Worm (Caenorhabditis elegans): ENCODE results near the gene srbc-49.

DNA sequence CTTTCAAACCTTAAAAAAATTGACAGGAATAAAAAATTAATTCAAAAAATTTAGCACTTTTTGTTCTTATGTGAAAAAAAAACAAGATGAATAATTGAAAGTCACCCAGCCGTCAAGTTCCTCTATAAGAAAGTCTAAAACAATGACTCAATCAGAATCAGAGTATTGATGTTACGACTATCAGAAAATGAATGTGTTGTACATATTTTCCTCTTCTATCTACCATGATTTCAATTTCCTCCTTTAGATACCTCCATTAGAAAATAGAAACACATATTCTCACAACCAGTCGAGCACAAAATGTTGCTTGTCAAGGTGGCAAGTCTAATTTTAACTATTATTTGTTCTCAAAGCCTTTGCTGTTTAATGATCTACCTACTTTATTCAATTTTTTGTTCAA lies 1.5 kb upstream of the srbc-49 start, which contains the start of gene srbc-48:
- TF ChIP-seq fos-1 (tag; optimal IDR thresholded peaks at IDR 0.05) = no peak
- TF ChIP-seq mbf-1 (tag; optimal IDR thresholded peaks at IDR 0.05) = no peak
- TF ChIP-seq sem-4 (tag; optimal IDR thresholded peaks at IDR 0.05) = no peak
- no peak for TF ChIP-seq ceh-82 (tag; optimal IDR thresholded peaks at IDR 0.05)
- no peak for TF ChIP-seq Y55F3AM.14 (GFP tag; optimal IDR thresholded peaks at IDR 0.05)
- no peak for TF ChIP-seq nhr-25 (tag; optimal IDR thresholded peaks at IDR 0.05)
- no peak for TF ChIP-seq zag-1 (tag; optimal IDR thresholded peaks at IDR 0.05)
- no peak for TF ChIP-seq unc-62 (GFP tag; optimal IDR thresholded peaks at IDR 0.05)

Measured in whole organism, L2 larva.